Fruit fly (Drosophila melanogaster): ENCODE results near the gene Coq3.

Coq3 gene

dm6 chr2L:21108759-21109282, 49.6 kb downstream of the Coq3 start (continued):
- peak; percentile 34 for TF ChIP-seq CG1233 (GFP tag; optimal IDR thresholded peaks at IDR 0.05)
- TF ChIP-seq chn (GFP tag; optimal IDR thresholded peaks at IDR 0.05) = peak; percentile 74
- TF ChIP-seq CoRest (tag; optimal IDR thresholded peaks at IDR 0.05) = peak; percentile 75
- no peak for TF ChIP-seq amos (GFP tag; IDR thresholded peaks at IDR 0.05; ENCODE audit: partially characterized antibody)
- TF ChIP-seq CG7928 (GFP tag; optimal IDR thresholded peaks at IDR 0.05) = no peak
- TF ChIP-seq CG9932 (GFP tag; IDR thresholded peaks at IDR 0.05) = no peak
- no peak for TF ChIP-seq CG7786 (GFP tag; optimal IDR thresholded peaks at IDR 0.05)
- TF ChIP-seq H2.0 (GFP tag; IDR thresholded peaks at IDR 0.05) = peak; percentile 59
- peak; percentile 7 for TF ChIP-seq Ets65A (GFP tag)
- TF ChIP-seq nmo (GFP tag; optimal IDR thresholded peaks at IDR 0.05) = peak; percentile 85
- no peak for TF ChIP-seq Mrtf (GFP tag; IDR thresholded peaks at IDR 0.05)
- TF ChIP-seq onecut (GFP tag; IDR thresholded peaks at IDR 0.05) = peak; percentile 49
- TF ChIP-seq CG17568 (GFP tag; optimal IDR thresholded peaks at IDR 0.05) = peak; percentile 9
- TF ChIP-seq CG2202 (tag; optimal IDR thresholded peaks at IDR 0.05) = peak; percentile 33
- TF ChIP-seq corto (GFP tag; optimal IDR thresholded peaks at IDR 0.05) = no peak
- peak; percentile 33 for TF ChIP-seq Chrac-16 (GFP tag; optimal IDR thresholded peaks at IDR 0.05)
- peak; percentile 30 for TF ChIP-seq en (GFP tag; optimal IDR thresholded peaks at IDR 0.05)
- peak; percentile 70 for TF ChIP-seq Xbp1 (GFP tag; optimal IDR thresholded peaks at IDR 0.05)
- no peak for TF ChIP-seq CG11456 (GFP tag; IDR thresholded peaks at IDR 0.05)
- TF ChIP-seq Scr (GFP tag; IDR thresholded peaks at IDR 0.05; ENCODE audit: partially characterized antibody) = no peak
- peak; percentile 37 for TF ChIP-seq CG15514 (GFP tag; optimal IDR thresholded peaks at IDR 0.05)
- no peak for TF ChIP-seq fu2 (GFP tag; optimal IDR thresholded peaks at IDR 0.05)
- TF ChIP-seq CG13624 (GFP tag; optimal IDR thresholded peaks at IDR 0.05) = peak; percentile 19
- TF ChIP-seq Atf-2 (GFP tag; optimal IDR thresholded peaks at IDR 0.05) = peak; percentile 53
- peak; percentile 29 for TF ChIP-seq gro (GFP tag; optimal IDR thresholded peaks at IDR 0.05)
- TF ChIP-seq Atf3 (GFP tag; optimal IDR thresholded peaks at IDR 0.05) = peak; percentile 33
- peak; percentile 61 for TF ChIP-seq CG8924 (tag; optimal IDR thresholded peaks at IDR 0.05)
- peak; percentile 20 for TF ChIP-seq CG12299 (tag; optimal IDR thresholded peaks at IDR 0.05)
- no peak for TF ChIP-seq abd-A (tag; optimal IDR thresholded peaks at IDR 0.05)
- no peak for TF ChIP-seq CG31388 (GFP tag; optimal IDR thresholded peaks at IDR 0.05)
- no peak for TF ChIP-seq cg (GFP tag; optimal IDR thresholded peaks at IDR 0.05)
- no peak for TF ChIP-seq bbx (GFP tag; IDR thresholded peaks at IDR 0.05; ENCODE audit: partially characterized antibody)
- 0 out of 2 replicates have a peak, but pooled peaks have one; percentile 38 for TF ChIP-seq Nf-YA (GFP tag; IDR thresholded peaks at IDR 0.05)
- TF ChIP-seq B-H1 (GFP tag; IDR thresholded peaks at IDR 0.05) = peak; percentile 37; the same call in 2 of the 3 replicates
- peak; percentile 58 for TF ChIP-seq CG10959 (GFP tag; IDR thresholded peaks at IDR 0.05)
- no peak for TF ChIP-seq tap (tag; optimal IDR thresholded peaks at IDR 0.05)
- no peak for TF ChIP-seq ato (GFP tag; IDR thresholded peaks at IDR 0.05; ENCODE audit: partially characterized antibody)
- peak; percentile 44 for TF ChIP-seq CG10267 (tag; optimal IDR thresholded peaks at IDR 0.05)
- TF ChIP-seq CG8478 (optimal IDR thresholded peaks at IDR 0.05) = no peak
- no peak for TF ChIP-seq vnd (GFP tag; IDR thresholded peaks at IDR 0.05; ENCODE audit: partially characterized antibody)
- TF ChIP-seq CG1603 (tag; optimal IDR thresholded peaks at IDR 0.05) = no peak
- TF ChIP-seq stc (GFP tag; IDR thresholded peaks at IDR 0.05) = 0 out of 2 replicates have a peak, but pooled peaks have one; percentile 9
- TF ChIP-seq CG4820 (GFP tag; optimal IDR thresholded peaks at IDR 0.05) = peak; percentile 76
- peak; percentile 48 for TF ChIP-seq PHDP (tag; optimal IDR thresholded peaks at IDR 0.05)
- TF ChIP-seq CG18011 (GFP tag; optimal IDR thresholded peaks at IDR 0.05) = no peak
- peak; percentile 33 for TF ChIP-seq btn (GFP tag; optimal IDR thresholded peaks at IDR 0.05)
- TF ChIP-seq CG12769 (tag; optimal IDR thresholded peaks at IDR 0.05) = no peak
- no peak for TF ChIP-seq hb (GFP tag; IDR thresholded peaks at IDR 0.05; ENCODE audit: partially characterized antibody)
- no peak for TF ChIP-seq wek (GFP tag; optimal IDR thresholded peaks at IDR 0.05)
- TF ChIP-seq CG1647 (GFP tag; optimal IDR thresholded peaks at IDR 0.05) = no peak
- no peak for TF ChIP-seq psq (GFP tag; optimal IDR thresholded peaks at IDR 0.05)

All from whole organism, embryonic.